Worm (Caenorhabditis elegans): Measurements from ENCODE around the gene abts-3.

The abts-3 gene

DNA sequence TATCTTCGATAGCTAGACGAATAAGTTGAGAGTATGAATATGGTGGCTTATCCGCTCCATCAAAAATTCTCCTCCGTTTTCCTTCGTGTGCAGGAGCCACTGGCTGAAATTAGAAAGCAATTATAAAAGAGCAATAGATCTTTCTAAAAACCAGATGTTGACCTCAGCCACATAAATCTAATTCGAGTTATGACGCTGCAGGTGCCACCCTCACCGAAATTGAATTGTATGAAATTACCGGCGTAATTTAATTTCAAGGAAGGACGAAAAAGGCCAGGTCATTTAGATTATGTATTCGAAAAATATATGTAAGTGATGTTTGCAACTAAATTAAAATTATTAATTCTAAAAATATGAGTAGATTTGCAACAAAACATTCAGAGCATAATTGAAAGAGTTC is 58.1 kb downstream of the abts-3 start:
- TF ChIP-seq hpl-2 (GFP tag; optimal IDR thresholded peaks at IDR 0.05) (no peak), egl-13 (tag; optimal IDR thresholded peaks at IDR 0.05) (no peak), xbp-1 (tag; optimal IDR thresholded peaks at IDR 0.05) (no peak), nhr-47 (tag; optimal IDR thresholded peaks at IDR 0.05) (peak; percentile 17), lin-13 (GFP tag; optimal IDR thresholded peaks at IDR 0.05) (no peak), nhr-71 (tag; optimal IDR thresholded peaks at IDR 0.05) (peak; percentile 1)

DNA sequence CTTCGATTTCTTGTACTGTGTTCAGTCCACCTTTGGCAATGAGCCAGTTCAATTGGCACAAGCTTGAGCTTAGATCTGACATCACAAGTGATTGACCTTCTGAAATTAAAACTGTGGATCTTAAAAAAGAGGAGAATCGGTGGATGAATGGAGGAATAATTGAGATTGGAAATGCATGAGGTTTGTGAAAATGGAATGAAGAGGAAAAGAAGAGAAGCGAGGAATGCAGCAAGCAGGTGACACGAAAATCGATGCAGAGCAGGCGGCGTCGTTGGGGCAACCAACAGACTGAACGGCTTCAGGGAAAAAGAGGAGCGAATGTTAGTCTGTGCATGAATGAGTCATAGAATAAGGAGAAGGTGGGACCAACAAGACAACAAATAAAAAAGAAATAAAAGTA is 58.6 kb downstream of the abts-3 start, which contains the start of gene fkh-8:
Gene fkh-8, minus strand, starts transcription at position 101 of the 400 bp plus-strand sequence.
- no peak for TF ChIP-seq nhr-84 (tag; optimal IDR thresholded peaks at IDR 0.05)
- no peak for TF ChIP-seq elt-2 (tag; optimal IDR thresholded peaks at IDR 0.05)
- peak; percentile 4 for TF ChIP-seq lin-14 (GFP tag; optimal IDR thresholded peaks at IDR 0.05)
- TF ChIP-seq efl-1 (optimal IDR thresholded peaks at IDR 0.05) = no peak
- peak in 1 of 2 experiments; percentile 36 for TF ChIP-seq efl-1 (GFP tag; optimal IDR thresholded peaks at IDR 0.05 in 1 of 2)

DNA sequence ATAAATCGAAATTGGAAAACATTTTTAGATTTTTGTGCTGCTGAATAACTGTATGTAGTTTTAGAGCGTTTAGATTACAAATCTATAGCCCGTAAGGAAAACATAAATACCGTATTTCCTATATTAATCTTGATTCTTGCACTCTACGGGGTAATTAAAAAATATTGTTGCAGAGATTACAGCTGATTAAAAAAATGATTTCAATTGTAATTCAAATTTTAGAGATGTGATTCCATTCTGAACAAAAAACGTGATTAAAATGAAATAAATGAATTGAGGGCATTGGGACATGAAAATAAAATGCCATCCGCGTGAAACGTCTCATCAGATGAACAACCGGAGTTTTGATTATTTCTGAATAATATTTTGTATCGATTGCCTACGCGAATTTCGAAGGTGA is 59.8 kb downstream of the abts-3 start, which contains the start of gene cpb-2:
Gene cpb-2, plus strand, starts transcription at position 301 of the 400 bp plus-strand sequence.
- TF ChIP-seq lin-35 (GFP tag; optimal IDR thresholded peaks at IDR 0.05) (no peak), skn-1 (tag; optimal IDR thresholded peaks at IDR 0.05) (no peak)

DNA sequence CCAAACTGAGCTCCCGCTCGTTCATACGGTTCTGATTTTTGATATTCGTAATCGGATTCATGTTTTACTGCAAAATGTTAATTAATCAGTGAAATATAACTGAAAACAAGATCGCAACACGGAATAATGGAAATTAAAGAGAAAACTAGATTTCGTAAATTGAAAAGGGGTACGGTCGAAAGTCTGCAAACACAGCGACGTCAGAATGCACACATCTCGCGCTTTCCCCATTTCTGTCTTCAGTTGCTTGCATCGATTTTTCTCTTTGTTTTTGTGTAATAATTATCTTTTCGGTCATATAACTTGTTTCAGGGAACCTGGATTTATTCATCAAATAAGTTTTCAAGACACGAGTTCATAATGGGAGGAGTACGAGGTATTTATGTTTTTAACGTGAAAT is 64.2 kb downstream of the abts-3 start, which contains the start of the genes rbmx-2 and C30B5.2:
Gene rbmx-2, minus strand, starts transcription at position 74 of the 400 bp plus-strand sequence.
Gene C30B5.2, plus strand, starts transcription at position 306 of the 400 bp plus-strand sequence.
- TF ChIP-seq egl-13 (tag; optimal IDR thresholded peaks at IDR 0.05) (no peak), dpl-1 (GFP tag; optimal IDR thresholded peaks at IDR 0.05) (peak; percentile 46 to 69 (median 67)), blmp-1 (tag; optimal IDR thresholded peaks at IDR 0.05) (peak; percentile 51), unc-130 (tag; optimal IDR thresholded peaks at IDR 0.05) (peak; percentile 19), nhr-20 (tag; optimal IDR thresholded peaks at IDR 0.05) (peak; percentile 41), fkh-4 (tag; optimal IDR thresholded peaks at IDR 0.05; ENCODE audit: borderline replicate concordance) (no peak), Y116A8C.19 (tag; optimal IDR thresholded peaks at IDR 0.05; ENCODE audit: borderline replicate concordance) (no peak), mep-1 (tag; optimal IDR thresholded peaks at IDR 0.05) (peak; percentile 74), efl-1 (optimal IDR thresholded peaks at IDR 0.05) (peak; percentile 65 to 68), efl-1 (GFP tag; optimal IDR thresholded peaks at IDR 0.05 in 1 of 2) (peak; percentile 66 to 95), xbp-1 (tag; optimal IDR thresholded peaks at IDR 0.05) (peak; percentile 37), swsn-7 (tag; optimal IDR thresholded peaks at IDR 0.05) (peak; percentile 47), lin-35 (GFP tag; optimal IDR thresholded peaks at IDR 0.05) (peak; percentile 37 to 69), nhr-71 (tag; optimal IDR thresholded peaks at IDR 0.05) (peak; percentile 58), irx-1 (tag; optimal IDR thresholded peaks at IDR 0.05) (peak; percentile 1), skn-1 (tag; optimal IDR thresholded peaks at IDR 0.05) (peak; percentile 13), F16B12.6 (tag; optimal IDR thresholded peaks at IDR 0.05) (peak; percentile 94), elt-3 (tag; optimal IDR thresholded peaks at IDR 0.05) (peak in 1 of 6 experiments; percentile 37), C16A3.4 (tag; optimal IDR thresholded peaks at IDR 0.05) (peak; percentile 41), ceh-82 (tag; optimal IDR thresholded peaks at IDR 0.05) (peak in 2 of 3 experiments; percentile 31 to 36), lsy-2 (tag; optimal IDR thresholded peaks at IDR 0.05) (peak; percentile 83 to 94), nhr-237 (tag; optimal IDR thresholded peaks at IDR 0.05) (no peak), lin-13 (GFP tag; optimal IDR thresholded peaks at IDR 0.05) (peak; percentile 6), rnt-1 (tag; optimal IDR thresholded peaks at IDR 0.05) (peak; percentile 42), tbx-2 (tag; optimal IDR thresholded peaks at IDR 0.05) (peak; percentile 42), unc-86 (tag; optimal IDR thresholded peaks at IDR 0.05) (peak; percentile 8), lir-3 (tag; optimal IDR thresholded peaks at IDR 0.05; ENCODE audit: poor library complexity) (peak; percentile 73), isw-1 (GFP tag; IDR thresholded peaks at IDR 0.05) (no peak), grh-1 (GFP tag; IDR thresholded peaks at IDR 0.05) (no peak)

DNA sequence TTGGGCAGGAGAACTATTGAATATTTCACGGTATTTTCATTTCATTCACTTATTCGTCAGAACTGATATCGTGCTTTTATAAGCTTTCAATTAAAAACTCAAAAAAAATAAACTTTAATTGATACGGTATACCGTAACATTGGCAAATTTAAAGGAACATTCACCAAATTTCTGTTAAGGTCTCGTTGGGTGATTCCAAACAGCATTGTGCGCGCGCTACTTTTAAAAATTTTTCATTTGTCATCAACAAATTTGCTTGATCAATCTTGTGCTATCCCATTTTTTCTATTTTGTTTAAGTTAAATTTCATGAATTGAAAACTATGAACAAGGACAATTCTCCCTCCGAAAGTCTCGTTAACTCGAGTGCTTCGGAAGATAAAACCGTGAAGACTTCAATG is 65.8 kb downstream of the abts-3 start, which contains the start of gene szy-4:
Gene szy-4, plus strand, starts transcription at position 229 of the 400 bp plus-strand sequence.
- no peak for TF ChIP-seq tbx-2 (tag; optimal IDR thresholded peaks at IDR 0.05)
- no peak for TF ChIP-seq elt-3 (tag; optimal IDR thresholded peaks at IDR 0.05)
- no peak for TF ChIP-seq efl-3 (GFP tag; optimal IDR thresholded peaks at IDR 0.05)
- no peak for TF ChIP-seq sup-37 (GFP tag; optimal IDR thresholded peaks at IDR 0.05)
- TF ChIP-seq fkh-8 (tag; optimal IDR thresholded peaks at IDR 0.05) = no peak
- no peak for TF ChIP-seq nhr-11 (tag; optimal IDR thresholded peaks at IDR 0.05)
- TF ChIP-seq unc-86 (tag; optimal IDR thresholded peaks at IDR 0.05) = no peak

All from whole organism, L1 larva.